Fruit fly (Drosophila melanogaster) whole organism, embryonic: ENCODE measurements around the gene cbt.

Experiments used
- B-H2 ChIP-seq: fragments of 200-800 bp; sonication (Bioruptor generic); optimal IDR thresholded peaks from 2 replicates; lab custom pipeline; 2018; ENCODE audit warnings: missing biosample characterization, mild to moderate bottlenecking, missing genetic modification characterization
- CG12942 ChIP-seq: fragments of 200-800 bp; sonication (Bioruptor generic); optimal IDR thresholded peaks from 3 replicates; lab custom pipeline; 2016; ENCODE audit warnings: missing biosample characterization, missing genetic modification characterization
- CG14667 ChIP-seq: fragments of 200-800 bp; sonication (Bioruptor generic); IDR thresholded peaks from 2 replicates; pipeline ENCODE4 v1.3.6; 2022; ENCODE audit warnings: missing biosample characterization, missing genetic modification characterization
- CG14860 ChIP-seq: fragments of 200-800 bp; sonication (Bioruptor generic); IDR thresholded peaks from 3 replicates; pipeline ENCODE4 v1.3.6; 2022; ENCODE audit warnings: missing biosample characterization, missing genetic modification characterization; ENCODE audit not compliant: partially characterized antibody
- CG17802 ChIP-seq: fragments of 200-800 bp; sonication (Bioruptor generic); optimal IDR thresholded peaks from 2 replicates; lab custom pipeline; 2018; ENCODE audit warnings: missing biosample characterization, mild to moderate bottlenecking, missing genetic modification characterization, moderate library complexity
- CG18011 ChIP-seq: fragments of 200-800 bp; sonication (Bioruptor generic); optimal IDR thresholded peaks from 2 replicates; lab custom pipeline; 2017; ENCODE audit warnings: missing biosample characterization, missing genetic modification characterization, mild to moderate bottlenecking, moderate library complexity, missing genotype
- CG2129 ChIP-seq: fragments of 200-800 bp; sonication (Bioruptor generic); IDR thresholded peaks from 2 replicates; pipeline ENCODE4 v1.3.6; 2022; ENCODE audit warnings: missing biosample characterization, missing genetic modification characterization; ENCODE audit not compliant: partially characterized antibody
- CG2712 ChIP-seq: fragments of 200-800 bp; optimal IDR thresholded peaks from 3 replicates; lab custom pipeline; 2019; ENCODE audit warnings: missing biosample characterization, mild to moderate bottlenecking, missing genetic modification characterization, moderate library complexity
- CG31224 ChIP-seq: fragments of 200-800 bp; sonication (Bioruptor generic); IDR thresholded peaks from 2 replicates; pipeline ENCODE4 v1.3.6; 2022; ENCODE audit warnings: missing biosample characterization, missing genetic modification characterization
- CG4328 ChIP-seq: fragments of 200-800 bp; sonication (Bioruptor generic); optimal IDR thresholded peaks from 3 replicates; lab custom pipeline; 2017; ENCODE audit warnings: missing biosample characterization, missing genetic modification reagents, missing genetic modification characterization
- CG4360 ChIP-seq: fragments of 200-800 bp; sonication (Bioruptor generic); IDR thresholded peaks from 2 replicates; pipeline ENCODE4 v1.3.6; 2022; ENCODE audit warnings: missing biosample characterization, missing genetic modification characterization
- CG7963 ChIP-seq: fragments of 200-800 bp; sonication (Bioruptor generic); IDR thresholded peaks from 3 replicates; pipeline ENCODE4 v1.3.6; 2022; ENCODE audit warnings: missing biosample characterization, missing genetic modification characterization; ENCODE audit not compliant: partially characterized antibody
- CG9609 ChIP-seq: fragments of 200-800 bp; sonication (Bioruptor generic); optimal IDR thresholded peaks from 3 replicates; lab custom pipeline; 2016; ENCODE audit warnings: missing biosample characterization, missing genetic modification characterization
- CoRest ChIP-seq: fragments of 200-800 bp; sonication (Bioruptor generic); optimal IDR thresholded peaks from 3 replicates; lab custom pipeline; 2018; ENCODE audit warnings: missing biosample characterization, mild to moderate bottlenecking, missing genetic modification characterization, moderate library complexity
- Dip2 ChIP-seq: fragments of 200-800 bp; sonication (Bioruptor generic); IDR thresholded peaks from 2 replicates; pipeline ENCODE4 v1.3.6; 2022; ENCODE audit warnings: missing biosample characterization, missing genetic modification characterization
- E2f2 ChIP-seq: fragments of 200-800 bp; sonication (Bioruptor generic); IDR thresholded peaks from 2 replicates; pipeline ENCODE4 v1.3.6; 2022; ENCODE audit warnings: missing biosample characterization, missing genetic modification characterization
- ERR ChIP-seq: fragments of 200-800 bp; sonication (Bioruptor generic); optimal IDR thresholded peaks from 2 replicates; lab custom pipeline; 2016; ENCODE audit warnings: missing biosample characterization, missing genetic modification characterization
- HLHmδ ChIP-seq: fragments of 200-800 bp; sonication (Bioruptor generic); optimal IDR thresholded peaks from 2 replicates; lab custom pipeline; 2018; ENCODE audit warnings: missing biosample characterization, mild to moderate bottlenecking, missing genetic modification characterization, moderate library complexity
- Lhr ChIP-seq: fragments of 200-800 bp; sonication (Bioruptor generic); optimal IDR thresholded peaks from 3 replicates; lab custom pipeline; 2017; ENCODE audit warnings: mild to moderate bottlenecking, missing biosample characterization, missing genetic modification reagents, missing genetic modification characterization
- MESR4 ChIP-seq: fragments of 200-800 bp; sonication (Bioruptor generic); optimal IDR thresholded peaks from 2 replicates; lab custom pipeline; 2018; ENCODE audit warnings: missing biosample characterization, mild to moderate bottlenecking, missing genetic modification characterization, moderate library complexity
- Optix ChIP-seq: fragments of 200-800 bp; sonication (Bioruptor generic); IDR thresholded peaks from 3 replicates; pipeline ENCODE4 v1.3.6; 2022; ENCODE audit warnings: missing biosample characterization, missing genetic modification characterization
- Sox102F ChIP-seq: fragments of 200-800 bp; sonication (Bioruptor generic); optimal IDR thresholded peaks from 2 replicates; lab custom pipeline; 2018; ENCODE audit warnings: missing biosample characterization, mild to moderate bottlenecking, missing genetic modification characterization, moderate library complexity
- Trl ChIP-seq, 3 experiments: fragments of >200 bp in 2 of 3; fragments of 200-800 bp in 1 of 3; sonication (Bioruptor generic) in 1 of 3; optimal IDR thresholded peaks; 2 replicates in 1 of 3; 3 replicates in 2 of 3; lab custom pipeline; 2016 to 2017; ENCODE audit warnings: missing biosample characterization in 1 of 3, missing genetic modification characterization in 1 of 3
- YL-1 ChIP-seq: fragments of 200-800 bp; sonication (Bioruptor generic); optimal IDR thresholded peaks from 3 replicates; lab custom pipeline; 2017; ENCODE audit warnings: missing biosample characterization, mild to moderate bottlenecking, missing genetic modification characterization
- ac ChIP-seq: fragments of 200-800 bp; sonication (Bioruptor generic); optimal IDR thresholded peaks from 3 replicates; lab custom pipeline; 2017; ENCODE audit warnings: missing biosample characterization, mild to moderate bottlenecking, missing genetic modification characterization
- ato ChIP-seq: fragments of 200-800 bp; sonication (Bioruptor generic); IDR thresholded peaks from 2 replicates; pipeline ENCODE4 v1.3.6; 2022; ENCODE audit warnings: missing biosample characterization, missing genetic modification characterization; ENCODE audit not compliant: partially characterized antibody
- bcd ChIP-seq: fragments of 200-800 bp; sonication (Bioruptor generic); optimal IDR thresholded peaks from 2 replicates; lab custom pipeline; 2017; ENCODE audit warnings: missing biosample characterization, mild to moderate bottlenecking, missing genetic modification characterization
- br ChIP-seq: fragments of >200 bp; optimal IDR thresholded peaks from 2 replicates; lab custom pipeline; 2017
- caup ChIP-seq: fragments of 200-800 bp; sonication (Bioruptor generic); optimal IDR thresholded peaks from 3 replicates; lab custom pipeline; 2017; ENCODE audit warnings: missing biosample characterization, mild to moderate bottlenecking, missing genetic modification characterization, moderate library complexity; ENCODE audit not compliant: severe bottlenecking
- chif ChIP-seq, 2 experiments: fragments of 200-800 bp; sonication (Bioruptor generic); optimal IDR thresholded peaks; 3 replicates each; lab custom pipeline; 2016; ENCODE audit warnings: missing biosample characterization in 2 of 2, missing genetic modification characterization in 2 of 2
- chn ChIP-seq: fragments of 200-800 bp; sonication (Bioruptor generic); optimal IDR thresholded peaks from 2 replicates; lab custom pipeline; 2016; ENCODE audit warnings: missing biosample characterization, missing genetic modification characterization
- da ChIP-seq: fragments of 200-800 bp; sonication (Bioruptor generic); optimal IDR thresholded peaks from 2 replicates; lab custom pipeline; 2016; ENCODE audit warnings: missing biosample characterization, missing genetic modification characterization
- dmrt99B ChIP-seq: fragments of 200-800 bp; sonication (Bioruptor generic); optimal IDR thresholded peaks from 2 replicates; lab custom pipeline; 2018; ENCODE audit warnings: missing biosample characterization, mild to moderate bottlenecking, missing genetic modification characterization, moderate library complexity
- emc ChIP-seq: fragments of 200-800 bp; sonication (Bioruptor generic); optimal IDR thresholded peaks from 2 replicates; lab custom pipeline; 2016; ENCODE audit warnings: missing biosample characterization, missing genetic modification characterization
- fu2 ChIP-seq: fragments of 200-800 bp; sonication (Bioruptor generic); optimal IDR thresholded peaks from 2 replicates; lab custom pipeline; 2016; ENCODE audit warnings: missing biosample characterization, missing genetic modification characterization
- hbn ChIP-seq: fragments of 200-800 bp; sonication (Bioruptor generic); IDR thresholded peaks from 2 replicates; pipeline ENCODE4 v1.3.6; 2022; ENCODE audit warnings: missing biosample characterization, missing genetic modification characterization; ENCODE audit not compliant: partially characterized antibody
- jumu ChIP-seq: fragments of 200-800 bp; sonication (Bioruptor generic); optimal IDR thresholded peaks from 3 replicates; lab custom pipeline; 2016; ENCODE audit warnings: missing biosample characterization, missing genetic modification characterization
- ken ChIP-seq: fragments of 200-800 bp; sonication (Bioruptor generic); IDR thresholded peaks from 3 replicates; pipeline ENCODE4 v1.3.6; 2022; ENCODE audit warnings: missing biosample characterization, missing genetic modification characterization
- lmd ChIP-seq: fragments of 200-800 bp; sonication (Bioruptor generic); IDR thresholded peaks from 2 replicates; pipeline ENCODE4 v1.3.6; 2022; ENCODE audit warnings: missing biosample characterization, missing genetic modification characterization
- luna ChIP-seq: fragments of 200-800 bp; sonication (Bioruptor generic); optimal IDR thresholded peaks from 2 replicates; lab custom pipeline; 2016; ENCODE audit warnings: missing biosample characterization, missing genetic modification characterization
- maf-S ChIP-seq: fragments of 200-800 bp; sonication (Bioruptor generic); optimal IDR thresholded peaks from 2 replicates; lab custom pipeline; 2016; ENCODE audit warnings: missing biosample characterization, missing genetic modification characterization
- oc ChIP-seq: fragments of 200-800 bp; sonication (Bioruptor generic); optimal IDR thresholded peaks from 2 replicates; lab custom pipeline; 2018; ENCODE audit warnings: missing biosample characterization, mild to moderate bottlenecking, missing genetic modification characterization, moderate library complexity
- psq ChIP-seq: fragments of 200-800 bp; sonication (Bioruptor generic); optimal IDR thresholded peaks from 2 replicates; lab custom pipeline; 2017; ENCODE audit warnings: missing biosample characterization, missing genetic modification characterization
- sim ChIP-seq: fragments of 200-800 bp; sonication (Bioruptor generic); IDR thresholded peaks from 2 replicates; pipeline ENCODE4 v1.3.6; 2022; ENCODE audit warnings: missing biosample characterization, missing genetic modification characterization
- slou ChIP-seq: fragments of 200-800 bp; sonication (Bioruptor generic); optimal IDR thresholded peaks from 3 replicates; lab custom pipeline; 2016; ENCODE audit warnings: missing biosample characterization, missing genetic modification characterization
- so ChIP-seq: fragments of 200-800 bp; sonication (Bioruptor generic); IDR thresholded peaks from 3 replicates; pipeline ENCODE4 v1.3.6; 2022; ENCODE audit warnings: missing biosample characterization, missing genetic modification characterization
- tap ChIP-seq: fragments of 200-800 bp; optimal IDR thresholded peaks from 3 replicates; lab custom pipeline; 2019; ENCODE audit warnings: missing biosample characterization, mild to moderate bottlenecking, missing genetic modification characterization, moderate library complexity
- usp ChIP-seq: fragments of >200 bp; optimal IDR thresholded peaks from 2 replicates; lab custom pipeline; 2017; ENCODE audit warnings: missing biosample characterization, missing genetic modification characterization
- wek ChIP-seq: fragments of 200-800 bp; sonication (Bioruptor generic); optimal IDR thresholded peaks from 3 replicates; lab custom pipeline; 2018; ENCODE audit warnings: missing biosample characterization, mild to moderate bottlenecking, missing genetic modification characterization, moderate library complexity
- zen ChIP-seq: fragments of 200-800 bp; sonication (Bioruptor generic); optimal IDR thresholded peaks from 3 replicates; lab custom pipeline; 2018; ENCODE audit warnings: missing biosample characterization, mild to moderate bottlenecking, missing genetic modification characterization, moderate library complexity

Gene cbt

dm6 chr2L:485825-486240 lies 6.3 kb upstream of the cbt start (continued):
- TF ChIP-seq ken (GFP tag; lab: Robert Waterston, UW) (peak; percentile 72; the same call in 1 of the 3 replicates), Dip2 (GFP tag; lab: Robert Waterston, UW) (no peak), bcd (GFP tag; lab: Kevin White, UChicago) (peak; percentile 86), wek (peak; percentile 97), CG7963 (GFP tag; lab: Robert Waterston, UW) (no peak), fu2 (GFP tag; lab: Kevin White, UChicago) (peak; percentile 63), HLHmδ (peak; percentile 98), B-H2 (GFP tag; lab: Kevin White, UChicago) (peak; percentile 83), slou (GFP tag; lab: Kevin White, UChicago) (peak; percentile 67), da (GFP tag; lab: Kevin White, UChicago) (peak; percentile 82), CG9609 (GFP tag; lab: Kevin White, UChicago) (peak; percentile 86), sim (peak; percentile 91), psq (GFP tag; lab: Kevin White, UChicago) (peak; percentile 83), CoRest (tag; lab: Kevin White, UChicago) (peak; percentile 60), tap (tag; lab: Kevin White, UChicago) (peak; percentile 76), CG18011 (GFP tag; lab: Kevin White, UChicago) (peak; percentile 59), CG14667 (GFP tag; lab: Robert Waterston, UW) (peak; percentile 32; the same call in 1 of the 2 replicates), CG17802 (tag; lab: Kevin White, UChicago) (peak; percentile 62), dmrt99B (tag; lab: Kevin White, UChicago) (peak; percentile 84), YL-1 (GFP tag; lab: Kevin White, UChicago) (peak; percentile 93), CG4360 (GFP tag; lab: Robert Waterston, UW) (peak; percentile 75), CG31224 (0 out of 2 replicates have a peak, but pooled peaks have one; percentile 28), CG4328 (GFP tag; lab: Kevin White, UChicago) (peak; percentile 93), chif (GFP tag; optimal IDR thresholded peaks at IDR 0.05; lab: Kevin White, UChicago) (peak; percentile 74 to 92), emc (peak; percentile 79), so (GFP tag; lab: Robert Waterston, UW) (peak; percentile 94), chn (GFP tag; lab: Kevin White, UChicago) (peak; percentile 78), maf-S (GFP tag; lab: Kevin White, UChicago) (peak; percentile 83), E2f2 (peak; percentile 70), Trl (optimal IDR thresholded peaks at IDR 0.05; lab: Kevin White, UChicago) (no peak), Trl (GFP tag; optimal IDR thresholded peaks at IDR 0.05; lab: Kevin White, UChicago) (peak; percentile 96), ERR (GFP tag; lab: Kevin White, UChicago) (peak; percentile 89), Optix (peak; percentile 73; the same call in 2 of the 3 replicates), lmd (GFP tag; lab: Robert Waterston, UW) (peak; percentile 45), jumu (GFP tag; lab: Kevin White, UChicago) (peak; percentile 76), zen (tag; lab: Kevin White, UChicago) (peak; percentile 40), Lhr (peak; percentile 86), luna (GFP tag; lab: Kevin White, UChicago) (peak; percentile 42), br (lab: Kevin White, UChicago) (no peak), caup (GFP tag; lab: Kevin White, UChicago) (peak; percentile 94), ato (no peak), hbn (GFP tag; lab: Robert Waterston, UW) (no peak), usp (GFP tag; lab: Kevin White, UChicago) (no peak), ac (GFP tag; lab: Kevin White, UChicago) (peak; percentile 81), CG14860 (GFP tag; lab: Robert Waterston, UW) (no peak), CG2129 (GFP tag; lab: Robert Waterston, UW) (no peak), CG12942 (GFP tag; lab: Kevin White, UChicago) (peak; percentile 92), Sox102F (GFP tag; lab: Kevin White, UChicago) (peak; percentile 81), oc (tag; lab: Kevin White, UChicago) (peak; percentile 90), MESR4 (GFP tag; lab: Kevin White, UChicago) (peak; percentile 52), CG2712 (peak; percentile 65)
